Worm (Caenorhabditis elegans) whole organism, L4 larva: ENCODE results near the gene fbxc-42.
"Not testable (repeated sequence)": the region's sequence is repeated elsewhere in the genome, so short reads cannot be mapped to it uniquely, and the experiment has no call there.

ENCODE experiments used
- F10B5.3 ChIP-seq: sonication (generic microtip); optimal IDR thresholded peaks from 2 replicates; lab custom pipeline; 2016; ENCODE audit warnings: mild to moderate bottlenecking, missing genetic modification characterization, missing compliant biosample characterization
- F37D6.2 ChIP-seq: sonication (generic microtip); optimal IDR thresholded peaks from 2 replicates; lab custom pipeline; 2016; ENCODE audit warnings: mild to moderate bottlenecking, missing genetic modification characterization, missing compliant biosample characterization
- F49E8.2 ChIP-seq: sonication (generic microtip); optimal IDR thresholded peaks from 2 replicates; lab custom pipeline; 2016; ENCODE audit warnings: missing compliant biosample characterization, mild to moderate bottlenecking, missing genetic modification characterization, borderline replicate concordance
- T26A8.4 ChIP-seq: fragments of 200-800 bp; sonication (Bioruptor generic); IDR thresholded peaks from 2 replicates; pipeline ENCODE4 v1.3.6; 2022; ENCODE audit warnings: missing genetic modification characterization, missing compliant biosample characterization
- ZK546.5 ChIP-seq, 2 experiments: sonication (generic microtip); optimal IDR thresholded peaks; 2 replicates each; lab custom pipeline; 2017; ENCODE audit warnings: missing biosample characterization in 2 of 2, missing genetic modification characterization in 2 of 2
- aha-1 ChIP-seq: fragments of 150-350 bp; peaks from one replicate; lab custom pipeline; 2014; ENCODE audit warnings: missing biosample characterization, missing genetic modification characterization
- attf-4 ChIP-seq: sonication (generic microtip); optimal IDR thresholded peaks from 3 replicates; lab custom pipeline; 2017; ENCODE audit warnings: missing biosample characterization, missing genetic modification characterization
- ceh-28 ChIP-seq: fragments of 150-350 bp; optimal IDR thresholded peaks from 2 replicates; lab custom pipeline; 2014; ENCODE audit warnings: missing biosample characterization, missing genetic modification reagents, missing genetic modification characterization
- ces-1 ChIP-seq: fragments of 150-350 bp; sonication (generic microtip); optimal IDR thresholded peaks from 4 replicates; lab custom pipeline; 2014; ENCODE audit warnings: missing biosample characterization, missing genetic modification reagents, missing genetic modification characterization
- daf-16 ChIP-seq, 3 experiments: sonication (generic microtip); optimal IDR thresholded peaks; 2 replicates each; lab custom pipeline; 2016 to 2017; ENCODE audit warnings: missing genetic modification characterization in 3 of 3, missing genetic modification reagents in 3 of 3, mild to moderate bottlenecking in 2 of 3, missing compliant biosample characterization in 2 of 3, missing biosample characterization in 1 of 3, moderate library complexity in 1 of 3
- daf-19 ChIP-seq: fragments of 200-800 bp; sonication (Bioruptor generic); conservative IDR thresholded peaks from 2 replicates; pipeline ENCODE4 v1.3.6; 2022; ENCODE audit warnings: missing genetic modification characterization, missing compliant biosample characterization
- dmd-6 ChIP-seq: fragments of 200-800 bp; sonication (Bioruptor generic); IDR thresholded peaks from 2 replicates; pipeline ENCODE4 v1.3.6; 2022; ENCODE audit warnings: missing genetic modification reagents, missing genetic modification characterization, missing compliant biosample characterization
- dve-1 ChIP-seq: sonication (generic microtip); optimal IDR thresholded peaks from 2 replicates; lab custom pipeline; 2017; ENCODE audit warnings: antibody characterized with exemption, mild to moderate bottlenecking, missing genetic modification characterization, missing compliant biosample characterization; ENCODE audit not compliant: insufficient read depth
- egl-43 ChIP-seq: fragments of 200-800 bp; sonication (Bioruptor generic); IDR thresholded peaks from 2 replicates; pipeline ENCODE4 v1.3.6; 2022; ENCODE audit warnings: missing genetic modification reagents, missing genetic modification characterization, missing compliant biosample characterization
- fkh-10 ChIP-seq: fragments of 150-350 bp; optimal IDR thresholded peaks from 2 replicates; lab custom pipeline; 2014; ENCODE audit warnings: missing biosample characterization, missing genetic modification reagents, missing genetic modification characterization
- fos-1 ChIP-seq: fragments of 150-350 bp; optimal IDR thresholded peaks from 2 replicates; lab custom pipeline; 2014; ENCODE audit warnings: missing biosample characterization, missing genetic modification characterization
- gei-8 ChIP-seq: fragments of 200-800 bp; sonication (Bioruptor generic); optimal IDR thresholded peaks from 2 replicates; lab custom pipeline; 2018; ENCODE audit warnings: mild to moderate bottlenecking, missing genetic modification characterization, missing compliant biosample characterization
- hif-1 ChIP-seq, 2 experiments: sonication (generic microtip); optimal IDR thresholded peaks; 2 replicates each; lab custom pipeline; 2016 to 2017; ENCODE audit warnings: missing compliant biosample characterization in 2 of 2, missing genetic modification characterization in 2 of 2, missing genetic modification reagents in 2 of 2, missing genotype in 2 of 2, mild to moderate bottlenecking in 1 of 2
- lim-7 ChIP-seq: fragments of 200-800 bp; sonication (Bioruptor generic); IDR thresholded peaks from 2 replicates; pipeline ENCODE4 v1.3.6; 2022; ENCODE audit warnings: missing genetic modification characterization, missing compliant biosample characterization
- lin-15B ChIP-seq: fragments of 150-350 bp; sonication (generic microtip); optimal IDR thresholded peaks from 3 replicates; lab custom pipeline; 2014; ENCODE audit warnings: missing biosample characterization, missing genetic modification characterization
- lin-29 ChIP-seq: fragments of 200-800 bp; sonication (Bioruptor generic); IDR thresholded peaks from 2 replicates; pipeline ENCODE4 v1.3.6; 2022; ENCODE audit warnings: missing genetic modification reagents, missing genetic modification characterization, missing compliant biosample characterization
- lin-39 ChIP-seq: fragments of 150-350 bp; optimal IDR thresholded peaks from 2 replicates; lab custom pipeline; 2014; ENCODE audit warnings: missing biosample characterization, missing genetic modification reagents, missing genetic modification characterization
- mdl-1 ChIP-seq, 2 experiments: fragments of 150-350 bp in 1 of 2; sonication (generic microtip) in 1 of 2; optimal IDR thresholded peaks; 2 replicates each; lab custom pipeline; 2014 to 2017; ENCODE audit warnings: missing biosample characterization in 2 of 2, missing genetic modification characterization in 2 of 2
- mes-2 ChIP-seq: sonication (generic microtip); optimal IDR thresholded peaks from 2 replicates; lab custom pipeline; 2016; ENCODE audit warnings: missing genotype, mild to moderate bottlenecking, missing genetic modification characterization, missing compliant biosample characterization; ENCODE audit not compliant: poor library complexity, severe bottlenecking
- nhr-10 ChIP-seq: fragments of 150-350 bp; optimal IDR thresholded peaks from 2 replicates; lab custom pipeline; 2014; ENCODE audit warnings: missing biosample characterization, missing genetic modification characterization
- nhr-102 ChIP-seq: sonication (generic microtip); optimal IDR thresholded peaks from 2 replicates; lab custom pipeline; 2016; ENCODE audit warnings: mild to moderate bottlenecking, missing genetic modification characterization, moderate library complexity, missing compliant biosample characterization
- nhr-28 ChIP-seq: fragments of 150-350 bp; optimal IDR thresholded peaks from 2 replicates; lab custom pipeline; 2014; ENCODE audit warnings: missing biosample characterization, missing genetic modification characterization
- nhr-48 ChIP-seq: sonication (generic microtip); optimal IDR thresholded peaks from 2 replicates; lab custom pipeline; 2016; ENCODE audit warnings: mild to moderate bottlenecking, missing genetic modification characterization, missing compliant biosample characterization
- nhr-6 ChIP-seq: fragments of 150-350 bp; optimal IDR thresholded peaks from 2 replicates; lab custom pipeline; 2014; ENCODE audit warnings: missing biosample characterization, missing genetic modification characterization
- nhr-77 ChIP-seq: fragments of 150-350 bp; optimal IDR thresholded peaks from 2 replicates; lab custom pipeline; 2014; ENCODE audit warnings: missing biosample characterization, missing genetic modification characterization
- php-3 ChIP-seq: fragments of 200-800 bp; sonication (Bioruptor generic); IDR thresholded peaks from 2 replicates; pipeline ENCODE4 v1.3.6; 2022; ENCODE audit warnings: missing genetic modification reagents, missing genetic modification characterization, missing compliant biosample characterization
- pqm-1 ChIP-seq: sonication (generic microtip); optimal IDR thresholded peaks from 2 replicates; lab custom pipeline; 2017; ENCODE audit warnings: missing biosample characterization, missing genetic modification characterization
- sdz-12 ChIP-seq: fragments of 200-800 bp; sonication (Bioruptor generic); optimal IDR thresholded peaks from 2 replicates; lab custom pipeline; 2018; ENCODE audit warnings: mild to moderate bottlenecking, missing genetic modification characterization, missing compliant biosample characterization
- set-16 ChIP-seq: fragments of 200-800 bp; sonication (Bioruptor generic); IDR thresholded peaks from 2 replicates; pipeline ENCODE4 v1.3.6; 2022; ENCODE audit warnings: missing genetic modification reagents, missing genetic modification characterization, missing compliant biosample characterization
- snpc-4 ChIP-seq: fragments of 150-350 bp; optimal IDR thresholded peaks from 2 replicates; lab custom pipeline; 2014; ENCODE audit warnings: missing biosample characterization, missing genetic modification characterization
- tag-97 ChIP-seq: fragments of 200-800 bp; sonication (Bioruptor generic); IDR thresholded peaks from 2 replicates; pipeline ENCODE4 v1.3.6; 2022; ENCODE audit warnings: missing genetic modification characterization, missing compliant biosample characterization
- tra-1 ChIP-seq: fragments of 200-800 bp; sonication (Bioruptor generic); IDR thresholded peaks from 2 replicates; pipeline ENCODE4 v1.3.6; 2022; ENCODE audit warnings: missing genetic modification reagents, missing genetic modification characterization, missing compliant biosample characterization
- vab-7 ChIP-seq: fragments of 200-800 bp; sonication (Bioruptor generic); IDR thresholded peaks from 2 replicates; pipeline ENCODE4 v1.3.6; 2022; ENCODE audit warnings: missing genetic modification reagents, missing genetic modification characterization, missing compliant biosample characterization
- zag-1 ChIP-seq: fragments of 150-350 bp; optimal IDR thresholded peaks from 2 replicates; lab custom pipeline; 2014; ENCODE audit warnings: missing biosample characterization, missing genetic modification characterization
- zfp-2 ChIP-seq: sonication (generic microtip); optimal IDR thresholded peaks from 2 replicates; lab custom pipeline; 2016; ENCODE audit warnings: mild to moderate bottlenecking, missing genetic modification characterization, missing compliant biosample characterization
- zfp-3 ChIP-seq: fragments of 200-800 bp; sonication (Bioruptor generic); conservative IDR thresholded peaks from 2 replicates; pipeline ENCODE4 v1.3.6; 2022; ENCODE audit warnings: missing genetic modification reagents, missing genetic modification characterization, missing compliant biosample characterization

fbxc-42 gene

DNA sequence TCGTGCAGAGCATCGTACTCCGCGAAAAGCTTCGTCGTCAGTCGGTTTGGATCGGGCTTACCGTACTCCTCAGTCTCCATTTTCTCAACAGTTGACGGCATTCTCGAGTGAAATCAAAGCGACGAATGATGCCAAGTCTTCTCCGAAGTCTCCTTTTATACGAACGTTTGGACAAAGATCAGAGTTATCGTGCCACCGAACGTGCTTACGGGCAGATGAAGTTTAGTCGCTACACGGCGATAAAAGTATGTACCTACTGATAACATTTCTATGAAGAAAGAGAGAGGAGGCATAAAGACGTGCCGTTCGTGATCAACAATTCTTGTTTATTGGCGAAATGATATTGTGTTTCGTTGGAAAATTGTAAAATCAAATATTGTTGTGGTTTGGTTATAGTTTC lies 15.0 kb downstream of the fbxc-42 start, which contains the start of gene F45D11.14:
Gene F45D11.14 (minus strand): TSS at position 101 of the 400 bp plus-strand sequence.
- not testable (repeated sequence) for TF ChIP-seq nhr-102, aha-1, snpc-4 (tag; lab: Kevin White, UChicago)

DNA sequence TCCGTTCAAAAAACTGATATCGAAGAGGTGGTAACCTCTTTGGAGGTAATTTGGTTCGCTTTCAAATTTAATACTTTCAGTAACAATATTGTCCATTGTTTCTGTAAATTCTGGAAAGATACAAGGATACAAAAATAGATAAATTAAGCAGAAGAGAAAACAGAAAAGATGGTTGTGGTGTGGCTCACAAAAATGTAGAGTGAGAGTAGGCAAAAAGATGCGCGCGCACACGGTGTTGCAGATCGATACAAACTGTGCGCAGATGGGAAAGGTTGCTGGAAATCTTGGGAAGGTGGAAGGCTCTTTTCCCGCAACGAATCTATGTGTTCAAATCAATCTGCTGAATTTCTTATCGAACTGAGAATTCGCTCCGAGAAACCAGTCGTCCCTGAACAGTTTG lies 33.3 kb downstream of the fbxc-42 start, which contains the start of gene btb-11:
Gene btb-11 (minus strand): TSS at position 101 of the 400 bp plus-strand sequence.
- TF ChIP-seq lin-29; zag-1 (tag; lab: Kevin White, UChicago); ces-1 (GFP tag; lab: Kevin White, UChicago): not testable (repeated sequence)

ce11 chrII:1026670-1027069 lies 35.3 kb downstream of the fbxc-42 start, which contains the start of gene M01D1.12:
Gene M01D1.12, plus strand, starts transcription at chrII:1026970.
- no peak for TF ChIP-seq nhr-10 (tag; lab: Kevin White, UChicago)
- TF ChIP-seq zfp-3 (GFP tag; lab: Robert Waterston, UW) = no peak
- no peak for TF ChIP-seq ces-1 (GFP tag; lab: Kevin White, UChicago)
- no peak for TF ChIP-seq lin-29
- no peak for TF ChIP-seq F10B5.3 (tag; lab: Kevin White, UChicago)
- TF ChIP-seq lin-39 (tag; lab: Kevin White, UChicago) = no peak
- no peak for TF ChIP-seq nhr-48 (tag; lab: Kevin White, UChicago)
- no peak for TF ChIP-seq fkh-10
- TF ChIP-seq lin-15B (tag; lab: Kevin White, UChicago) = no peak
- no peak for TF ChIP-seq F37D6.2 (tag; lab: Kevin White, UChicago)
- no peak for TF ChIP-seq nhr-77 (tag; lab: Kevin White, UChicago)
- TF ChIP-seq fos-1 = no peak
- TF ChIP-seq sdz-12 (GFP tag; lab: Kevin White, UChicago) = no peak

DNA sequence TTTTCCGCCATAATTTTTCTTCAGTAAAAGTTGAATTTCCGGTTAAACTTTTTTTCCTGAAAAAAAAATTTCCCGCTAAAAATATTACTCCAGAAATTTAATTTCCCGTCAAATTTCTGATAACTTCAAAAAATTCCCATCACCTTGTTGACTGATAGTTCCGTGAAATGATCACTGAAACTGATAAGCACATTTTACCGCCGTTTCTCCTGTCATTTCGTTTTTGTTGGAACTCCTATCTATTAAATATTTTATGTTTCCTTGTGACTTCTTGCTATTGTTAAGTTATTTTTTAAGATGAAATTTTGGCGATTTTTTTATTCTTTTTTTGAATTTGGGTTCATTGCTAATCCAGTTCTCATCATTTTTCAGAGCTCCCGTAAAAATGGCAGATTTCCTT lies 37.2 kb downstream of the fbxc-42 start, which contains the start of gene math-34:
Gene math-34 (plus strand): TSS at position 371 of the 400 bp plus-strand sequence.
- no peak for TF ChIP-seq daf-16 (GFP tag; optimal IDR thresholded peaks at IDR 0.05; lab: Kevin White, UChicago)
- TF ChIP-seq daf-16 (tag; optimal IDR thresholded peaks at IDR 0.05; lab: Kevin White, UChicago) = peak; percentile 68
- TF ChIP-seq fkh-10 = no peak
- TF ChIP-seq ZK546.5 (tag; optimal IDR thresholded peaks at IDR 0.05; lab: Kevin White, UChicago) = no peak
- no peak for TF ChIP-seq snpc-4 (tag; lab: Kevin White, UChicago)
- TF ChIP-seq T26A8.4 (GFP tag; lab: Robert Waterston, UW) = no peak
- TF ChIP-seq php-3 (GFP tag; lab: Robert Waterston, UW) = no peak
- TF ChIP-seq tra-1 (GFP tag; lab: Robert Waterston, UW) = 0 out of 2 replicates have a peak, but pooled peaks have one; percentile 23
- no peak for TF ChIP-seq zfp-2 (tag; lab: Kevin White, UChicago)
- peak; percentile 52 for TF ChIP-seq pqm-1
- peak; percentile 41 for TF ChIP-seq nhr-77 (tag; lab: Kevin White, UChicago)
- TF ChIP-seq nhr-28 (tag; lab: Kevin White, UChicago) = peak; percentile 65
- peak; percentile 68 for TF ChIP-seq dmd-6 (GFP tag; lab: Robert Waterston, UW)
- no peak for TF ChIP-seq daf-19
- no peak for TF ChIP-seq F49E8.2 (tag; lab: Kevin White, UChicago)

DNA sequence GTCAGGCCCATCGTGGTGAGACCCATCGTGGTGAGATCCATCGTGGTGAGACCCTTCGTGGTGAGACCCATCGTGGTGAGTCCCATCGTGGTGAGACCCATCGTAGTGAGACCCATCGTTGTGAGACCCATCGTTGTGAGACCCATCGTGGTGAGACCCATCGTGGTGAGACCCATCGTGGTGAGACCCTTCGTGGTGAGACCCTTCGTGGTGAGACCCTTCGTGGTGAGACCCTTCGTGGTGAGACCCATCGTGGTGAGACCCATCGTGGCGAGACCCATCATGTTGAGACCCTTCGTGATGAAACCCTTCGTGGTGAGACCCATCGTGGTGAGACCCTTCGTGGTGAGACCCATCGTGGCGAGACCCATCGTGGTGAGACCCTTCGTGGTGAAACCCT lies 43.1 kb downstream of the fbxc-42 start:
- TF ChIP-seq lim-7 (GFP tag; lab: Robert Waterston, UW) (0 out of 2 replicates have a peak, but pooled peaks have one; percentile 57), set-16 (peak; percentile 60; the same call in 1 of the 2 replicates)

DNA sequence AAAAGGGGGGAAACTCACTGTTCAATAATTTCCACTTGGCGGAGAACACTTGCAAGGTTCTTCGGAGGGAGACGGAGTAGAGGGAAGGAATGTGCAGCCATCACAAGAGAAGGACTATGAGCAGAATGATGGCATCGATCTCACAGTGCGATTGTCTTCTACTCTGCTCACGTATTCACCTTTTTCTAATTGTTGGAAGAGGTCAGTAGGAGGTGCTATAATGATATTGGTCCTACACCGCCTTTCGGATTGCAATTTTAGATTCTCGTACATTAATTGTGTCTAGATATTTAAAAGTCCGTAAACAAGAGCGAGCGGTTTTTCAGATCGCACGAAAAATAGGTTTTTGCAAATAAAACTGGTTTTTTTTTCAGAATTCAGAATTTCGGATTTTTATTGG lies 49.1 kb downstream of the fbxc-42 start, which contains the start of gene fbxb-39:
Gene fbxb-39 (minus strand): TSS at position 101 of the 400 bp plus-strand sequence.
- TF ChIP-seq egl-43 (GFP tag; lab: Robert Waterston, UW) (no peak), pqm-1 (no peak), vab-7 (no peak), lin-15B (tag; lab: Kevin White, UChicago) (no peak), ceh-28 (no peak), tag-97 (GFP tag; lab: Robert Waterston, UW) (no peak), zag-1 (tag; lab: Kevin White, UChicago) (no peak), mes-2 (tag; lab: Kevin White, UChicago) (no peak), attf-4 (no peak), gei-8 (GFP tag; lab: Kevin White, UChicago) (no peak), nhr-6 (no peak), F37D6.2 (tag; lab: Kevin White, UChicago) (no peak), mdl-1 (tag; optimal IDR thresholded peaks at IDR 0.05; lab: Kevin White, UChicago) (no peak), hif-1 (tag; optimal IDR thresholded peaks at IDR 0.05; lab: Kevin White, UChicago) (no peak), dve-1 (tag; lab: Kevin White, UChicago) (no peak)
